Fruit fly (Drosophila melanogaster): ENCODE results near the gene PKD.

- TF ChIP-seq psq (GFP tag; optimal IDR thresholded peaks at IDR 0.05) (no peak), Hnf4 (GFP tag; optimal IDR thresholded peaks at IDR 0.05) (no peak), Jra (GFP tag; optimal IDR thresholded peaks at IDR 0.05) (no peak)
Measured at dm6 chr3R:18296737-18297136, 17.5 kb downstream of the PKD start.
